Worm (Caenorhabditis elegans): ENCODE data around the gene C05B5.12.
A peak's percentile ranks its signal among the peaks of the same experiment; 100 is the strongest.

Gene C05B5.12

DNA sequence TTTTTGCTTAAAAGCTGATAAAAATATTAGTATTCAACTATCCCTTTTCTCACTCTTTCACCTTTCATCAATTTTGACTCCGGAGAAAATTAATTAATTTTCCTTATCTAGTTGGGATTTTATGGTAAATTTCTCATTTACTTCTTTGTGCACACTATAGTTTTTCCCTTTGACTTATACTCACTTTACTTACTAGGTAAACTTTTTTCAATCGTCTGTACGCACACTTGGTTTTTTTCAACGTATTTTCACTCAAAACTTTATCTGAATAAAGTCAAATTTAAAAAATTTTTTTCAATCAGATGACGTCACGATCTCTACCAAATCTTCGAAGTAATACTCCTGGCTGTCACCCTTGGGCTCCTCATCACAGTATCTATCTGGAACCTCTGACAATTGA, 25.0 kb downstream of the C05B5.12 start, which contains the start of gene C05B5.16:
Gene C05B5.16 (plus strand): TSS at position 301 of the 400 bp plus-strand sequence.
- TF ChIP-seq dao-5 (tag; optimal IDR thresholded peaks at IDR 0.05), result no peak
- TF ChIP-seq him-1 (tag; optimal IDR thresholded peaks at IDR 0.05), result no peak
- TF ChIP-seq W03F9.2 (tag; optimal IDR thresholded peaks at IDR 0.05), result no peak

DNA sequence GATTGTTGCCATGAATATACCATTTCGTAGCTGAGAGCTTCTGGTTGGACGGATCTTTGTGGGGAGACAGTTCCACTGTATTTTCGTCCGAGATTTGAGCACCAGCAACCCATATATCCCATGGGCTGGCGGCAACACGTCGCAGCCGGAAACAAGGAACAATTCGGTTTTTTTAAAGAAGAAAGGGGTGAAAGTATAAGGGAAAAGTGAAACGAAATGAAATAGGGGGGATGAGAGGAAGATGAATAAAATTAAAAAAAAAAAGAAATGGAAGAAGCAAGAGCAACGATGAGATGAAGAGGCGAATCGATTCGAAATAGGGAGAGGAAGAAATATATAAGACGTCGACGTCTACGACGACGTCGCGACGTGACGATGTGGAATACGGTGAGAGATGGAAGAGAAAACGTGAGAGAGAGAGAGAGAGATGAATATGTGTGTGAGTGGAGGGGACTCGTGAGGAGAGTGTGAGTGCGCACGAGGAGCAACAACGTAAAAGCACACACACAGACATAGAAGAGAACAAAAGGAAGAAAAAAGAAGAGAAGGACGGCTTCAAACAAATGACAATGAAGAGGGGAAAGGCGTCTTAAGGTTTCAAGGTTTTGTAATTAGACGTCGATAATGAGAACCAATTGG, 29.4 kb downstream of the C05B5.12 start, which contains the start of gene rgs-1:
Gene rgs-1 (minus strand): TSS at position 146 of the 639 bp plus-strand sequence.
- peak; percentile 82 for TF ChIP-seq W03F9.2 (tag; optimal IDR thresholded peaks at IDR 0.05)
- peak; percentile 68 for TF ChIP-seq him-1 (tag; optimal IDR thresholded peaks at IDR 0.05)
- TF ChIP-seq dao-5 (tag; optimal IDR thresholded peaks at IDR 0.05), result no peak

DNA sequence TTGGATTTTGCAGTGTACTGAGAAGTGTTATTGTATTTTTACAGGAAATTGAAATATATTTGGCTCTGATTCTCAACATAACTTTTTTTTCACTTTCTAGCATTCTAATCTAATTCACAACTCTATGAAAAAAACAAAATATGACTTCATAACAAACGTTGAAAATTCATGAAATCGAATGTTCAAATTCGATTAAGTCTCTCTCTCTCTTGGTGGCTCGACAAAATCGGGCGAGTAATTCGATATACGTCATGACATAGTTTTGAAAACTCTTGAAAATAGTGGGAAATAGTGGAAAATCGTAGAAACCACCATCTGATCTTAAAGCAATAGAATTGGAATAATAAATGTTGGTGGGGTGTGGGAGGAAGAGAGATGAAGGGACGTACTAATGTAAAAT, 30.8 kb downstream of the C05B5.12 start:
- TF ChIP-seq W03F9.2 (tag; optimal IDR thresholded peaks at IDR 0.05) (no peak), dao-5 (tag; optimal IDR thresholded peaks at IDR 0.05) (no peak), him-1 (tag; optimal IDR thresholded peaks at IDR 0.05) (no peak)

DNA sequence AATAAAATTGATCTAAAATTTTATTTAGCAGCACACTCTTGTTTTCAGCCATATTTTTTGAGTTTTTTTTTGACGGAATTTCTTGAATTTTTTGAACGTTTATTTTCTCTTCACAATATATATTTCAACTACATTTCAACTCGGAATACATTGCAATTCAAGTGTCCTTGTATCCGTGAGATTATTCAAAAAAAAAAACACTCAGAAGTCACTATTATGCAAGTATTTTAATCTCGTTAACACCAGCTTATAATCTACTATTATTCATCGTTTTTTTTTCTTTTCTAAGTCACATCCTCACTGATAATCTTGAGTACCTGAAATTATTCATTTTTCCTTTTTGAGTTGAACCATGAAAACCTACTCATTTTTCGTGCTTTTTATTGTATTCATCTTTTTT, 36.3 kb downstream of the C05B5.12 start, which contains the start of gene ins-21:
Gene ins-21 (plus strand): TSS at position 301 of the 400 bp plus-strand sequence.
- TF ChIP-seq W03F9.2 (tag; optimal IDR thresholded peaks at IDR 0.05) (no peak), dao-5 (tag; optimal IDR thresholded peaks at IDR 0.05) (no peak), him-1 (tag; optimal IDR thresholded peaks at IDR 0.05) (no peak)

DNA sequence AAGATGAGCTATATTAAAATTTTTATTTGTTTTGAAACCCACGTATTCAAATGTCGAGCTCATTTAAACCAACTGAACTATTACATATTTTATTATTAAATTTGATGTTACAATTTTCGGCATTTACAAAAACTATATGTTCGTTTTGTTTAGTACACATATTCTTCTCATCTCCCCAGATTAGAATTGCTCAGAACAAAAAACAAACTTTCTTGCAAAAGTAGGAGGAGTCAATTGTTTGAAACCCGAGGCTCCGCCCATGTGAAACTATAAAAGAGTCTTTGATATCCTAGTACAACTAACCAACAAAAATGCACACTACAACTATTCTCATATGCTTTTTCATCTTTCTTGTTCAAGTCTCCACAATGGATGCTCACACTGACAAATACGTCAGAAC, 38.8 kb downstream of the C05B5.12 start, which contains the start of gene ins-22:
Gene ins-22 (plus strand): TSS at position 301 of the 400 bp plus-strand sequence.
- TF ChIP-seq him-1 (tag; optimal IDR thresholded peaks at IDR 0.05) (no peak), W03F9.2 (tag; optimal IDR thresholded peaks at IDR 0.05) (no peak), dao-5 (tag; optimal IDR thresholded peaks at IDR 0.05) (no peak)

DNA sequence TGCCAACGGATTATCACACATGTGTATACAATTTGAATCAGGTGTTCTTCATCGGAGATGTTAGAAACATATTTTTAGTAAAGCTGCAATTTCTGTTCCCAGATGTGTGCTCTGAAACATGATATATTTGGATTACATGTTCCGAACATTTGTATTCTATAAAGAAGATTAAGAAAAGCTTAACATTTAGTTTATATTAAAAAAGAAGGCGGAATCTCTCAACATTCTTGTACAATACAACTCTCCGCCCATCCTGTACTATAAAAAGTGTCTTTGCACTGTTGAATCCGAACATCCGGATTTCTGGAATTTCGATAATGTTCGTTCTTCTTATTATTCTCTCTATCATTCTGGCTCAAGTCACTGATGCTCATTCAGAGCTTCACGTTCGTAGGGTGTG, 40.8 kb downstream of the C05B5.12 start, which contains the start of gene ins-23:
Gene ins-23 (plus strand): TSS at position 301 of the 400 bp plus-strand sequence.
- no peak for TF ChIP-seq him-1 (tag; optimal IDR thresholded peaks at IDR 0.05)
- no peak for TF ChIP-seq W03F9.2 (tag; optimal IDR thresholded peaks at IDR 0.05)
- TF ChIP-seq dao-5 (tag; optimal IDR thresholded peaks at IDR 0.05), result no peak

DNA sequence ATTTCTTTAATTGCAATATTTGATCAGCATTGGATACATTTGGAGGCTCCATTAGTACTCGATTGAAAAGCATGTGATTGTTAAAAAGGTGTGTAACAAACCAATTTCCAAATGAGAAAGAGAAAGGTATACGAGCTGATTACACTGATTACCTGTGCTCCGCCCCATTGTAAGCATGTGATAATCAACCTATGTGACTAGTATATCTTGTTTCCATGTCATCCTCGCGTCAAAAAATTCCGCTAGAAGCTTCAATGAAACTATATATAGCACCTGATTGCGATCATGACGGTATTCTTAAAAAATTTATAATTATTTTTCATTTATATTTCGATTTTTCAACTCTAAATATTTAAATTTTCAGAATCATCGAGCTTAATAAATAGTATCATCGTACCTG, 43.4 kb downstream of the C05B5.12 start, which contains the start of gene M04D8.4:
Gene M04D8.4 (minus strand): TSS at position 101 of the 400 bp plus-strand sequence.
- no peak for TF ChIP-seq him-1 (tag; optimal IDR thresholded peaks at IDR 0.05)
- no peak for TF ChIP-seq dao-5 (tag; optimal IDR thresholded peaks at IDR 0.05)
- no peak for TF ChIP-seq W03F9.2 (tag; optimal IDR thresholded peaks at IDR 0.05)

DNA sequence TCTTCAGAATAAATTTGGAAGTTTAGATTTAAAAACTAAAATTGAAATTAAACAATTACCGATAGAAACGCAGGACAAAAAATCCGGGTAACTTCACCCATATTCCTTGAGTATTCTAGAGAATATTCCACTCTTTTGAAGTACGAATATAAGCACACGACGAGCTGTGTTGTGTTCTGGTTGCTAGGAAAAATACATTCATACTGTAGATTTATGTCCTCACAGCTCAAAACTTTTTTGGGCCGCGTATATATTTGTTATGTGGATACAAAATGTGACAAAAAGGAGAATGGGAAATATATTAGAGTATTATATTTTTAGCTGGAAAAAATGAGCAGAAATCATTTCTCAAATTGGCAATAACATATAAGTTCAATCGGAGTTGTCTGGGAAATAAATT, 46.0 kb downstream of the C05B5.12 start, which contains the start of gene M04D8.5:
Gene M04D8.5 (minus strand): TSS at position 101 of the 400 bp plus-strand sequence.
- TF ChIP-seq W03F9.2 (tag; optimal IDR thresholded peaks at IDR 0.05), result no peak

DNA sequence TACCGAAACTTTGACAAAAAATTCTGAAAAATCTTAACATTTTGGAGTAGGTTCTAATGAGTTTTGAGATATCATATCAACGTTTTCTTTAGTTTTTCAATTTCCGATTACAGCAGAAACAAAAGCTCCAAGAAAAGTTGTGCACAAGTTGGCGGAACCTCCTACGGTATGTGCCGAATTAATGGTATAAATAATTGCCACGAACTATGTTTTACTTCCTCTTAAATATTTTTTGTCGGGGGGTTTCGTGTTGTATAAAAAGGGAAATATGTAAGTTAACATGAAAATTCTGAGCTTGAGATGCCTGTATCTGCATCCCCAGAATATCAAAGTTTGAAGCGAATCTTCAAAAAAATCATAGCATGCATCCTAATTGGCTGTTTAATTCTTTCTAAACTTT, 46.7 kb downstream of the C05B5.12 start, which contains the start of gene M04D8.8:
Gene M04D8.8 (plus strand): TSS at position 301 of the 400 bp plus-strand sequence.
- TF ChIP-seq him-1 (tag; optimal IDR thresholded peaks at IDR 0.05) (no peak), W03F9.2 (tag; optimal IDR thresholded peaks at IDR 0.05) (no peak), dao-5 (tag; optimal IDR thresholded peaks at IDR 0.05) (no peak)

DNA sequence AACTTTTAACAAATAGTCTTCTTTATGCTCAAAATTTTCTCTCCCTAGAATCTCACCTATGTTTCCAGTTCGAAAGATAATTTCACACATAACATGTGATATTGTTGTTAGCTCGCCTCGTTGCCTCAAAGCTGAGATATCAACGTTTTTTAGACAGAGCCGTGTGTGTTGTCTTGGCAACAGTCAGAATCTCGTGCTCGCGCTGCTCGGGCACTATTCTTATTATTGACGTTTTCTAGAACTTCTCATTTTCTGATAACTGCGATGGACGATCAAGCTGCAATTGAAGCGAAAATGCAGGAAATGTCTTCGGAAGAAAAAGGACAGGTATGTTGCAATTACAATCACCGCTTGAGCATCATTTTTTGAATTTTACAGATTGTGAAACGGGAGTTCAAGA, 48.6 kb downstream of the C05B5.12 start, which contains the start of gene xbx-3:
Gene xbx-3 (plus strand): TSS at position 163 of the 400 bp plus-strand sequence.
- TF ChIP-seq dao-5 (tag; optimal IDR thresholded peaks at IDR 0.05) (no peak), W03F9.2 (tag; optimal IDR thresholded peaks at IDR 0.05) (no peak), him-1 (tag; optimal IDR thresholded peaks at IDR 0.05) (no peak)

DNA sequence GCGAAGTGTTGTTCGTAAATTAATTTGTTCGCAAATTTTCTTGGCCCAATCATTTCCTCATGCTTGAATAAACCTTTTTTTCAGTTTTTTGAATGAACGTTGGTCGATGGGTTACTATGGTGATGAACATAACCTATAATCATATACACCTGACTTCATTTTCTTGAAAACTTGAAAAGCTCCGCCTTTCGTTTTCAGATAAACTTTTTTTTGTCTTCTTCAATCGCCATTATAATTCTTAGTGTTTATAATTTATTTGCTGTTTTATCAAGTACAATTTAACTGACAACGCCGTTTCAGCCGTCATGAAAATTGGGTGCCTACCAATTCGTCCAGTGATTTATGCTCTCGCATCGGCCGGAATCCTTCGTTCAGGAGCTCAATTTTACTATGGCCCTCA, 50.0 kb downstream of the C05B5.12 start, which contains the start of gene M04D8.7:
Gene M04D8.7 (plus strand): TSS at position 301 of the 400 bp plus-strand sequence.
- TF ChIP-seq him-1 (tag; optimal IDR thresholded peaks at IDR 0.05) (no peak), W03F9.2 (tag; optimal IDR thresholded peaks at IDR 0.05) (no peak), dao-5 (tag; optimal IDR thresholded peaks at IDR 0.05) (no peak)

Data from whole organism, L4/young adult.